Fruit fly (Drosophila melanogaster): ENCODE data around the gene Arpc3B.

dm6 chrX:17093431-17093830 lies 12.2 kb downstream of the Arpc3B start:
- TF ChIP-seq Sin3A (optimal IDR thresholded peaks at IDR 0.05) (no peak), h (optimal IDR thresholded peaks at IDR 0.05) (no peak)

Measured in Kc167 (cell line).